Worm (Caenorhabditis elegans): Measurements from ENCODE around the gene F37A8.2.

The F37A8.2 gene

DNA sequence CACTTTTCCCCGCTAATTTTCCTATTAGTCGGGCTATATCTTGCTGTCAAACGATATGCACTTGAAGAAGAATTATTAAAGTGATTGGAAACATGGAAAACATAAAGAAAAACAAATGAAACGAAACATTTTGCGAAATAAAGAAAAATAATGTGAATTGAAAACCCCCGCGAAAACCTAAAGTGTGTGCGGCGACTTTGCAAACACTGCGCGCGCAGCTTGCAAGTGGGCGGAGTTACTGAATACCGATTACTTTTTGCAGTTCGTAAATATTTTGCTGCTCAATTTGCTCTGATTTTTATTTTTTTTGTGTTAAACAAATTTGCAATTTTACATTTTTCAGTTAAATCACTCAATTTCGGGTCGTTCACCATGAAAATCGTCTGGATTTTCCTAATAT is 14.7 kb downstream of the F37A8.2 start, which contains the start of gene ccdc-47 (continued):
- TF ChIP-seq mxl-2 (GFP tag; conservative IDR thresholded peaks at IDR 0.05) (no peak), mep-1 (tag; optimal IDR thresholded peaks at IDR 0.05) (peak; percentile 75)

DNA sequence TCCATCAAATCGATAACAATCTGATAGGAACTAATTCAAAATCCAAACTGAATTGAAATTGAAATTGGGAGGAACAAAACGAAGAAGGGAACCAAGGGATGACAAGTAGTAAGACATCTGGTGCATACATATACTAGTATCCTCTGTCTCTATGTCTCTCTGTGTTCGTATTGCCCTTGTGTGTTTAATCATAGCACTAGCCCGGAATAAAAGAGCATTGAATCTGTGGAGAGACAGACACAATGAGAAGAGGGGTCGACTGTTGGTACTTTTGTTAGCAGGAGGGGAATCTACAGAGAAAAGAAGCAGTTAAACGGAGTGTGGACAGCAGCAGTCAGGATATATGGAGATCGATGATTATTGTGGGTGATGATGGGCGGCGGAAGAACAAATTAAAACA is 15.6 kb downstream of the F37A8.2 start:
- TF ChIP-seq F49E8.2 (tag; optimal IDR thresholded peaks at IDR 0.05; ENCODE audit: borderline replicate concordance) (no peak), mes-2 (tag; optimal IDR thresholded peaks at IDR 0.05; ENCODE audit: poor library complexity, severe bottlenecking) (peak; percentile 39), aha-1 (tag) (peak; percentile 89), mxl-3 (GFP tag; optimal IDR thresholded peaks at IDR 0.05) (no peak), pha-4 (GFP tag; IDR thresholded peaks at IDR 0.05) (no peak), pha-4 (tag; optimal IDR thresholded peaks at IDR 0.05) (no peak), mep-1 (tag; optimal IDR thresholded peaks at IDR 0.05) (peak; percentile 30), hmg-1.1 (GFP tag; IDR thresholded peaks at IDR 0.05) (no peak)

DNA sequence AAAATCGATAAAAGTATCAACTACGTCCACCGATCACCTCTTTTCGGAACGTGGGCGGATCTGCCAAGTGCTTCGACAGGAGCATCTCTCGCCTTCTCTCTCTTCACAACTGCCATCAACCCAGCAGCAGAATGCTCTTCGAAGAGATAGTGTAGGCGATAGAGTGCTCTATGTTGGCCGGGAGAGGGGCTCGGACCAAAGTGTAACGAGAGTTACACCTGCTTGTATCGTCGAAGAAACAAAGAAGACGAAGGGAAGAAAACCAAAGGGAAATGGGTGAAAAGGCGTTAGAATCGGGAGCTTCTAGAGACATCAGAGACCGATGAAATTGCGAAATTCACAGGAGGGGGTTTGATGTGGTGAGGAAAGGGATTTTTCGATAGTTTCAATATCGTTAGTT is 16.5 kb downstream of the F37A8.2 start:
- 0 out of 2 replicates have a peak, but pooled peaks have one; percentile 26 for TF ChIP-seq set-16 (GFP tag; IDR thresholded peaks at IDR 0.05)
- peak in 1 of 2 experiments; percentile 89 for TF ChIP-seq unc-62 (GFP tag; optimal IDR thresholded peaks at IDR 0.05 in 1 of 2)
- TF ChIP-seq unc-62 (tag; optimal IDR thresholded peaks at IDR 0.05), result no peak
- peak; percentile 20 for TF ChIP-seq hlh-11 (tag; optimal IDR thresholded peaks at IDR 0.05)
- TF ChIP-seq aha-1 (tag), result peak; percentile 82
- no peak for TF ChIP-seq nhr-76 (tag; optimal IDR thresholded peaks at IDR 0.05)

ce11 chrIII:3914049-3914448 is 17.3 kb downstream of the F37A8.2 start, which contains the start of gene pat-3:
Gene pat-3 (minus strand): TSS chrIII:3914149.
- TF ChIP-seq mep-1 (tag; optimal IDR thresholded peaks at IDR 0.05) (no peak), hlh-11 (tag; optimal IDR thresholded peaks at IDR 0.05) (no peak), nhr-237 (tag; optimal IDR thresholded peaks at IDR 0.05) (no peak), nhr-102 (tag; optimal IDR thresholded peaks at IDR 0.05) (no peak), mxl-2 (GFP tag; conservative IDR thresholded peaks at IDR 0.05) (no peak), hlh-30 (tag; optimal IDR thresholded peaks at IDR 0.05; ENCODE audit: insufficient read depth) (no peak), unc-39 (tag; optimal IDR thresholded peaks at IDR 0.05) (no peak), ces-1 (GFP tag; optimal IDR thresholded peaks at IDR 0.05) (no peak), zag-1 (tag; optimal IDR thresholded peaks at IDR 0.05) (no peak), daf-12 (tag; optimal IDR thresholded peaks at IDR 0.05) (no peak), nhr-111 (GFP tag; optimal IDR thresholded peaks at IDR 0.05) (no peak), mdl-1 (tag; optimal IDR thresholded peaks at IDR 0.05) (no peak), F49E8.2 (tag; optimal IDR thresholded peaks at IDR 0.05; ENCODE audit: borderline replicate concordance) (no peak), D1046.2 (GFP tag; IDR thresholded peaks at IDR 0.05) (no peak), fkh-10 (GFP tag; optimal IDR thresholded peaks at IDR 0.05) (no peak), lin-1 (GFP tag; IDR thresholded peaks at IDR 0.05) (no peak), zfp-3 (GFP tag; conservative IDR thresholded peaks at IDR 0.05) (no peak), snpc-4 (tag; optimal IDR thresholded peaks at IDR 0.05) (no peak), T26A8.4 (GFP tag; IDR thresholded peaks at IDR 0.05) (no peak)

DNA sequence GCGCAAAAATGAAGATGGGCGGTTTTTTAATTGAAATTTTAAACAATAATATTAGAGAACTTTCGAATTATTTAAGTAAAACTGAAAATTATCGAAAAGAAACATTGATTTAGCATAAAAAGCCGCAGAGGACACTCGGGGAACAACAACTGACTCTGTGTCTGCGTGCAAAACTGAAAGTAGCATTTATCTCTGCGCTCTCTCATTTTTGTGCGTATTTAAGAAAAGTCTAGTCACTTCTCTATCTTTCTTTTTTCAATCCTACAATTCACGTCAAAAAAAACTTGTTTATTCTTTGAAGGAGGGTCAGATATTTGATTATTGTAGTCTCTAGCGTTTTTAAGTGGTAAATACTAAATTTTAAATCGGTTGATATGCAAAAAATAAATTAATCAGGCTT is 23.1 kb downstream of the F37A8.2 start:
- TF ChIP-seq attf-4 (tag; optimal IDR thresholded peaks at IDR 0.05) (no peak), ama-1 (optimal IDR thresholded peaks at IDR 0.05) (no peak), ceh-32 (tag; optimal IDR thresholded peaks at IDR 0.05; ENCODE audit: poor library complexity) (no peak), dpl-1 (GFP tag; optimal IDR thresholded peaks at IDR 0.05) (no peak), snpc-1.2 (GFP tag; IDR thresholded peaks at IDR 0.05) (no peak), ZK546.5 (tag; optimal IDR thresholded peaks at IDR 0.05) (no peak), mep-1 (tag; optimal IDR thresholded peaks at IDR 0.05) (peak; percentile 57), zip-2 (tag; optimal IDR thresholded peaks at IDR 0.05) (no peak), hlh-30 (tag; optimal IDR thresholded peaks at IDR 0.05; ENCODE audit: insufficient read depth) (peak; percentile 41), mxl-3 (GFP tag; optimal IDR thresholded peaks at IDR 0.05) (no peak), lin-38 (GFP tag; IDR thresholded peaks at IDR 0.05) (no peak), egl-27 (tag; optimal IDR thresholded peaks at IDR 0.05) (no peak), R02D3.7 (tag; optimal IDR thresholded peaks at IDR 0.05) (no peak), ZK337.2 (GFP tag; IDR thresholded peaks at IDR 0.05) (no peak), aly-2 (tag; optimal IDR thresholded peaks at IDR 0.05) (no peak), zfp-3 (GFP tag; conservative IDR thresholded peaks at IDR 0.05) (no peak), lin-29 (GFP tag; IDR thresholded peaks at IDR 0.05) (no peak), duxl-1 (tag; optimal IDR thresholded peaks at IDR 0.05; ENCODE audit: poor library complexity) (no peak), ces-1 (GFP tag; optimal IDR thresholded peaks at IDR 0.05) (no peak), ctbp-1 (GFP tag; IDR thresholded peaks at IDR 0.05) (no peak), gei-8 (GFP tag; optimal IDR thresholded peaks at IDR 0.05) (no peak), F49E8.2 (tag; optimal IDR thresholded peaks at IDR 0.05; ENCODE audit: borderline replicate concordance) (no peak)

All from whole organism, L4 larva.